Fruit fly (Drosophila melanogaster): ENCODE data around the gene CG14294.

CG14294 gene

dm6 chr3R:18895227-18895626 is 6.8 kb downstream of the CG14294 start (continued):
- TF ChIP-seq Blimp-1 (GFP tag; optimal IDR thresholded peaks at IDR 0.05) (no peak), CG2678 (tag; optimal IDR thresholded peaks at IDR 0.05) (peak; percentile 51), CG17568 (GFP tag; optimal IDR thresholded peaks at IDR 0.05) (no peak), CG14441 (GFP tag; IDR thresholded peaks at IDR 0.05) (peak; percentile 82), CG34376 (GFP tag; optimal IDR thresholded peaks at IDR 0.05) (no peak), Pdp1 (GFP tag; optimal IDR thresholded peaks at IDR 0.05) (no peak), bab2 (GFP tag; optimal IDR thresholded peaks at IDR 0.05) (no peak), Sox102F (GFP tag; optimal IDR thresholded peaks at IDR 0.05) (no peak), CG12769 (tag; optimal IDR thresholded peaks at IDR 0.05) (no peak), sens-2 (GFP tag; IDR thresholded peaks at IDR 0.05) (no peak), mirr (GFP tag; optimal IDR thresholded peaks at IDR 0.05) (no peak), Max (GFP tag; optimal IDR thresholded peaks at IDR 0.05) (no peak), Sry-β (GFP tag; optimal IDR thresholded peaks at IDR 0.05) (no peak), CG7372 (GFP tag; IDR thresholded peaks at IDR 0.05) (peak; percentile 67), CG11560 (tag; IDR thresholded peaks at IDR 0.05) (peak; percentile 51; the same call in 1 of the 3 replicates), CG11504 (tag; optimal IDR thresholded peaks at IDR 0.05) (peak; percentile 40), CG10462 (GFP tag; optimal IDR thresholded peaks at IDR 0.05) (no peak), Myb (GFP tag; optimal IDR thresholded peaks at IDR 0.05) (no peak), dysf (GFP tag; IDR thresholded peaks at IDR 0.05) (peak; percentile 77), ewg (GFP tag; optimal IDR thresholded peaks at IDR 0.05) (no peak), cato (GFP tag; optimal IDR thresholded peaks at IDR 0.05; ENCODE audit: borderline replicate concordance) (no peak), ATbp (GFP tag; optimal IDR thresholded peaks at IDR 0.05) (no peak), CG2875 (GFP tag; optimal IDR thresholded peaks at IDR 0.05) (no peak), CG2116 (GFP tag; optimal IDR thresholded peaks at IDR 0.05) (no peak), sug (tag; optimal IDR thresholded peaks at IDR 0.05) (no peak), twi (tag; optimal IDR thresholded peaks at IDR 0.05) (no peak), CG17912 (GFP tag; optimal IDR thresholded peaks at IDR 0.05) (no peak), CG6654 (GFP tag; optimal IDR thresholded peaks at IDR 0.05) (no peak), ssp (GFP tag; IDR thresholded peaks at IDR 0.05) (no peak; the same call in 1 of the 2 replicates), CG14050 (GFP tag; IDR thresholded peaks at IDR 0.05) (peak; percentile 33; the same call in 1 of the 3 replicates), CG11093 (GFP tag; IDR thresholded peaks at IDR 0.05) (peak; percentile 68; the same call in 2 of the 3 replicates), yki (optimal IDR thresholded peaks at IDR 0.05) (no peak), aop (GFP tag; IDR thresholded peaks at IDR 0.05) (no peak), Dfd (GFP tag; optimal IDR thresholded peaks at IDR 0.05) (no peak), Bgb (GFP tag; IDR thresholded peaks at IDR 0.05; ENCODE audit: partially characterized antibody) (no peak), sd (tag; optimal IDR thresholded peaks at IDR 0.05) (no peak), Aef1 (GFP tag; IDR thresholded peaks at IDR 0.05) (peak; percentile 64), CG7745 (tag; optimal IDR thresholded peaks at IDR 0.05) (no peak), grau (tag; optimal IDR thresholded peaks at IDR 0.05) (no peak), Hr51 (GFP tag; optimal IDR thresholded peaks at IDR 0.05) (no peak), maf-S (GFP tag; optimal IDR thresholded peaks at IDR 0.05) (no peak), Lhr (GFP tag; optimal IDR thresholded peaks at IDR 0.05) (no peak), cas (GFP tag; IDR thresholded peaks at IDR 0.05) (no peak), repo (GFP tag; optimal IDR thresholded peaks at IDR 0.05) (no peak), CG9876 (GFP tag; optimal IDR thresholded peaks at IDR 0.05) (no peak), Sry-δ (GFP tag; optimal IDR thresholded peaks at IDR 0.05) (no peak), pnt (GFP tag; optimal IDR thresholded peaks at IDR 0.05) (no peak), seq (GFP tag; IDR thresholded peaks at IDR 0.05) (no peak), hbn (GFP tag; IDR thresholded peaks at IDR 0.05; ENCODE audit: partially characterized antibody) (no peak), CG5245 (GFP tag; optimal IDR thresholded peaks at IDR 0.05) (no peak), CG16815 (GFP tag; optimal IDR thresholded peaks at IDR 0.05) (no peak)

All from whole organism, embryonic.